Worm (Caenorhabditis elegans): ENCODE measurements around the gene soap-1.

The soap-1 gene

DNA sequence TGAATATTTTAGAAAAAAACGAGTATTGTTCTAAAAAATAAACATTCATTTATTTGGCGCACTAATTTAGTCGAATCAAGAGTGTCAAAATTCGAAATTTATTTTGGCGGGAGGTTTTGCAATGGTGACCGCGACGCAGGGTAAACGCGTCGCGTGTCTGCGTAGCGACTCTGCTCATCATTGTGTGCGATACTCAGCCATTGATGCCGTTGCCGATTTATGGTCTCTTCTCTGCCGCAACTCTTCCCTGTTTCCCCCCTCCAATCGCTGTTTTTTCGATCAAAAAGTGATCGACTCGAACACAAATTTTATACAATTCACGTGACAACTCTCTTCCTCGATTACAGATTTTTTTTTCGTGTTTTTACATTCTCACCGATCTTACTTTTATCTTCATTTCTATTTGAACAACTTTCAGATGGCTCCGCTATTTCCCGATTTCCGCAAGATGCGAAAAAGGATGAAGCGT lies 18.2 kb downstream of the soap-1 start, which contains the start of gene F09G2.2:
Gene F09G2.2, plus strand, starts transcription at position 419 of the 469 bp plus-strand sequence.
- TF ChIP-seq ceh-20 (GFP tag; IDR thresholded peaks at IDR 0.05) (peak; percentile 88), ceh-44 (GFP tag; IDR thresholded peaks at IDR 0.05) (no peak), T20F7.1 (GFP tag; optimal IDR thresholded peaks at IDR 0.05) (no peak), skn-1 (tag; optimal IDR thresholded peaks at IDR 0.05) (no peak), sdz-12 (GFP tag; optimal IDR thresholded peaks at IDR 0.05) (no peak), daf-12 (tag; optimal IDR thresholded peaks at IDR 0.05) (no peak), hif-1 (tag; optimal IDR thresholded peaks at IDR 0.05) (peak in 1 of 2 experiments; percentile 78), lsy-2 (tag; optimal IDR thresholded peaks at IDR 0.05) (peak; percentile 71 to 93), vab-7 (GFP tag; IDR thresholded peaks at IDR 0.05) (0 out of 2 replicates have a peak, but pooled peaks have one; percentile 14), zag-1 (tag; optimal IDR thresholded peaks at IDR 0.05) (no peak), ZK546.5 (tag; optimal IDR thresholded peaks at IDR 0.05) (no peak), unc-130 (GFP tag; optimal IDR thresholded peaks at IDR 0.05) (peak; percentile 78), mes-2 (tag; optimal IDR thresholded peaks at IDR 0.05; ENCODE audit: poor library complexity, severe bottlenecking) (peak; percentile 91), lin-1 (GFP tag; IDR thresholded peaks at IDR 0.05) (peak; percentile 65), nhr-102 (tag; optimal IDR thresholded peaks at IDR 0.05) (peak; percentile 80), zfp-3 (GFP tag; conservative IDR thresholded peaks at IDR 0.05) (peak; percentile 72), Y105C5A.15 (GFP tag; IDR thresholded peaks at IDR 0.05) (no peak), nhr-28 (tag; optimal IDR thresholded peaks at IDR 0.05) (peak; percentile 81), F49E8.2 (tag; optimal IDR thresholded peaks at IDR 0.05; ENCODE audit: borderline replicate concordance) (no peak), nhr-11 (tag; optimal IDR thresholded peaks at IDR 0.05) (peak; percentile 92), tag-97 (GFP tag; IDR thresholded peaks at IDR 0.05) (no peak), lin-29 (GFP tag; IDR thresholded peaks at IDR 0.05) (peak; percentile 80; the same call in 1 of the 2 replicates), lin-39 (tag; optimal IDR thresholded peaks at IDR 0.05) (no peak), egl-43 (GFP tag; IDR thresholded peaks at IDR 0.05) (peak; percentile 32; the same call in 1 of the 2 replicates), nhr-6 (tag; optimal IDR thresholded peaks at IDR 0.05) (peak; percentile 83), fkh-10 (GFP tag; optimal IDR thresholded peaks at IDR 0.05) (peak; percentile 70), snpc-1.2 (GFP tag; IDR thresholded peaks at IDR 0.05) (peak; percentile 53; the same call in 1 of the 2 replicates), cey-2 (tag; optimal IDR thresholded peaks at IDR 0.05; ENCODE audit: borderline replicate concordance, insufficient read depth) (no peak), ztf-7 (tag; optimal IDR thresholded peaks at IDR 0.05) (peak; percentile 41), ces-1 (GFP tag; optimal IDR thresholded peaks at IDR 0.05) (no peak), daf-19 (GFP tag; conservative IDR thresholded peaks at IDR 0.05) (no peak), nhr-111 (GFP tag; optimal IDR thresholded peaks at IDR 0.05) (no peak), hlh-11 (tag; optimal IDR thresholded peaks at IDR 0.05) (peak; percentile 94), Y48G9A.11 (GFP tag; IDR thresholded peaks at IDR 0.05) (peak; percentile 63), unc-39 (tag; optimal IDR thresholded peaks at IDR 0.05) (no peak), pqm-1 (tag; optimal IDR thresholded peaks at IDR 0.05) (no peak), T26A8.4 (GFP tag; IDR thresholded peaks at IDR 0.05) (peak; percentile 91), F26F4.8 (GFP tag; conservative IDR thresholded peaks at IDR 0.05) (no peak), R02D3.7 (tag; optimal IDR thresholded peaks at IDR 0.05) (no peak), hmg-1.1 (GFP tag; IDR thresholded peaks at IDR 0.05) (peak; percentile 89), egl-27 (tag; optimal IDR thresholded peaks at IDR 0.05) (no peak), gei-8 (GFP tag; optimal IDR thresholded peaks at IDR 0.05) (no peak), nhr-76 (tag; optimal IDR thresholded peaks at IDR 0.05) (no peak), F10B5.3 (tag; optimal IDR thresholded peaks at IDR 0.05) (no peak), php-3 (GFP tag; IDR thresholded peaks at IDR 0.05) (peak; percentile 46; the same call in 1 of the 2 replicates), rbr-2 (tag; optimal IDR thresholded peaks at IDR 0.05) (peak; percentile 90), fos-1 (tag; optimal IDR thresholded peaks at IDR 0.05) (no peak), nhr-77 (tag; optimal IDR thresholded peaks at IDR 0.05) (peak; percentile 92), dpl-1 (GFP tag; optimal IDR thresholded peaks at IDR 0.05) (peak; percentile 94), saeg-2 (GFP tag; IDR thresholded peaks at IDR 0.05) (no peak), nhr-10 (tag; optimal IDR thresholded peaks at IDR 0.05) (no peak)

Measured in whole organism, L4 larva.